Fruit fly (Drosophila melanogaster) whole organism: ENCODE data around the gene Cad96Cb.

Experiments used
- CG8478 ChIP-seq: fragments of >200 bp; optimal IDR thresholded peaks from 2 replicates; lab custom pipeline; 2018; ENCODE audit warnings: inconsistent platforms
- psq ChIP-seq: fragments of >200 bp; optimal IDR thresholded peaks from 2 replicates; lab custom pipeline; 2017
- usp ChIP-seq: fragments of >200 bp; optimal IDR thresholded peaks from 2 replicates; lab custom pipeline; 2017; ENCODE audit warnings: missing biosample characterization, missing genetic modification characterization, mixed read lengths

DNA sequence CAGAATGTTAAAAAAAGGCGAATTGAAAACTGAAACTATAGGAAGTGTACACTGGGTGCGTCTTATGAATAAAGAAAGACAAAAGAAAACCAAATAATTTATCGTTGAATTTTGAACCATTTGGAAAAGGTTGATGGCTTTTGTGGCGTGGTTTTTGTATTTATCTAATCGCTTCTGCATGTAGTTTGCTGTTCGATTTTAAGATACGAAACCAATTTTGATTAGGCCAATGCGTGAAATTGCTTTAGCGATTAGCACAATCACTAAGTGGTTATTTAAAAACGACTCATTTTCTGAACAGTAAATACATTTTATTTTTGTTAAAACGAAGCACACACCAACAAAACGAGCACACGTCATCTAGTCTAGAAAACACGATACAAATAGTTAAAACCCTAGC is 28.5 kb upstream of the Cad96Cb start:
- TF ChIP-seq usp (GFP tag; lab: Kevin White, UChicago) = no peak
- TF ChIP-seq psq (lab: Kevin White, UChicago) = no peak
- TF ChIP-seq CG8478 = no peak
